Fruit fly (Drosophila melanogaster) whole organism, embryonic: ENCODE data around the gene CG13077.
A peak's percentile ranks its signal among the peaks of the same experiment; 100 is the strongest.

Source experiments
- Atf3 ChIP-seq: fragments of 200-800 bp; sonication (Bioruptor generic); optimal IDR thresholded peaks from 3 replicates; lab custom pipeline; 2016; ENCODE audit warnings: missing biosample characterization, missing genetic modification characterization
- Blimp-1 ChIP-seq: fragments of 200-800 bp; sonication (Bioruptor generic); optimal IDR thresholded peaks from 3 replicates; lab custom pipeline; 2018; ENCODE audit warnings: missing biosample characterization, missing genetic modification characterization, mild to moderate bottlenecking, moderate library complexity, missing genetic modification reagents
- C15 ChIP-seq: fragments of 200-800 bp; sonication (Bioruptor generic); IDR thresholded peaks from 3 replicates; pipeline ENCODE4 v1.3.6; 2022; ENCODE audit warnings: missing biosample characterization, missing genetic modification characterization
- CG10267 ChIP-seq: fragments of 200-800 bp; sonication (Bioruptor generic); optimal IDR thresholded peaks from 2 replicates; lab custom pipeline; 2018; ENCODE audit warnings: missing biosample characterization, mild to moderate bottlenecking, missing genetic modification characterization, moderate library complexity
- CG11456 ChIP-seq: fragments of 200-800 bp; sonication (Bioruptor generic); IDR thresholded peaks from 3 replicates; pipeline ENCODE4 v1.3.6; 2022; ENCODE audit warnings: missing biosample characterization, missing genetic modification characterization
- CG12391 ChIP-seq: fragments of 200-800 bp; sonication (Bioruptor generic); optimal IDR thresholded peaks from 3 replicates; lab custom pipeline; 2018; ENCODE audit warnings: missing biosample characterization, mild to moderate bottlenecking, missing genetic modification characterization, moderate library complexity
- CG12942 ChIP-seq: fragments of 200-800 bp; sonication (Bioruptor generic); optimal IDR thresholded peaks from 3 replicates; lab custom pipeline; 2016; ENCODE audit warnings: missing biosample characterization, missing genetic modification characterization
- CG13123 ChIP-seq: fragments of 200-800 bp; sonication (Bioruptor generic); optimal IDR thresholded peaks from 2 replicates; lab custom pipeline; 2016; ENCODE audit warnings: missing biosample characterization, missing genetic modification characterization
- CG14860 ChIP-seq: fragments of 200-800 bp; sonication (Bioruptor generic); IDR thresholded peaks from 3 replicates; pipeline ENCODE4 v1.3.6; 2022; ENCODE audit warnings: missing biosample characterization, missing genetic modification characterization; ENCODE audit not compliant: partially characterized antibody
- CG15073 ChIP-seq: fragments of 200-800 bp; sonication (Bioruptor generic); optimal IDR thresholded peaks from 2 replicates; lab custom pipeline; 2016; ENCODE audit warnings: missing biosample characterization, missing genetic modification characterization
- CG2129 ChIP-seq: fragments of 200-800 bp; sonication (Bioruptor generic); IDR thresholded peaks from 2 replicates; pipeline ENCODE4 v1.3.6; 2022; ENCODE audit warnings: missing biosample characterization, missing genetic modification characterization; ENCODE audit not compliant: partially characterized antibody
- CG2202 ChIP-seq: fragments of 200-800 bp; sonication (Bioruptor generic); optimal IDR thresholded peaks from 2 replicates; lab custom pipeline; 2018; ENCODE audit warnings: missing biosample characterization, mild to moderate bottlenecking, missing genetic modification characterization
- CG30431 ChIP-seq: fragments of 200-800 bp; sonication (Bioruptor generic); optimal IDR thresholded peaks from 2 replicates; lab custom pipeline; 2017; ENCODE audit warnings: missing biosample characterization, missing genetic modification characterization
- CG34422 ChIP-seq: fragments of 200-800 bp; sonication (Bioruptor generic); IDR thresholded peaks from 3 replicates; pipeline ENCODE4 v1.3.6; 2022; ENCODE audit warnings: missing biosample characterization, missing genetic modification characterization
- CG3847 ChIP-seq: fragments of 200-800 bp; sonication (Bioruptor generic); IDR thresholded peaks from 2 replicates; pipeline ENCODE4 v1.3.6; 2022; ENCODE audit warnings: missing biosample characterization, missing genetic modification characterization
- CG7963 ChIP-seq: fragments of 200-800 bp; sonication (Bioruptor generic); IDR thresholded peaks from 3 replicates; pipeline ENCODE4 v1.3.6; 2022; ENCODE audit warnings: missing biosample characterization, missing genetic modification characterization; ENCODE audit not compliant: partially characterized antibody
- CG8359 ChIP-seq: fragments of 200-800 bp; sonication (Bioruptor generic); optimal IDR thresholded peaks from 2 replicates; lab custom pipeline; 2017; ENCODE audit warnings: missing biosample characterization, mild to moderate bottlenecking, missing genetic modification characterization, borderline replicate concordance
- CG9215 ChIP-seq: fragments of 200-800 bp; sonication (Bioruptor generic); IDR thresholded peaks from 2 replicates; pipeline ENCODE4 v1.3.6; 2022; ENCODE audit warnings: missing biosample characterization, missing genetic modification characterization
- Chrac-16 ChIP-seq: fragments of 200-800 bp; sonication (Bioruptor generic); optimal IDR thresholded peaks from 3 replicates; lab custom pipeline; 2016; ENCODE audit warnings: missing biosample characterization, missing genetic modification characterization
- Dek ChIP-seq: fragments of 200-800 bp; sonication (Bioruptor generic); optimal IDR thresholded peaks from 3 replicates; lab custom pipeline; 2019; ENCODE audit warnings: missing biosample characterization, mild to moderate bottlenecking, missing genetic modification characterization, moderate library complexity
- Dfd ChIP-seq, 2 experiments: fragments of >200 bp; optimal IDR thresholded peaks; 2 replicates each; lab custom pipeline; 2017; ENCODE audit warnings: missing biosample characterization in 2 of 2, missing genetic modification characterization in 2 of 2
- Dp ChIP-seq: fragments of 200-800 bp; sonication (Bioruptor generic); optimal IDR thresholded peaks from 2 replicates; lab custom pipeline; 2018; ENCODE audit warnings: missing biosample characterization, mild to moderate bottlenecking, missing genetic modification characterization, moderate library complexity
- Fer3 ChIP-seq: fragments of 200-800 bp; sonication (Bioruptor generic); optimal IDR thresholded peaks from 2 replicates; lab custom pipeline; 2018; ENCODE audit warnings: missing biosample characterization, mild to moderate bottlenecking, missing genetic modification characterization, moderate library complexity
- GATAe ChIP-seq: fragments of 200-800 bp; sonication (Bioruptor generic); conservative IDR thresholded peaks from 2 replicates; pipeline ENCODE4 v1.3.6; 2022; ENCODE audit warnings: missing biosample characterization, missing genetic modification characterization
- Hr3 ChIP-seq: fragments of 200-800 bp; sonication (Bioruptor generic); optimal IDR thresholded peaks from 3 replicates; lab custom pipeline; 2016; ENCODE audit warnings: missing biosample characterization, missing genetic modification characterization
- Jarid2 ChIP-seq: fragments of 200-800 bp; sonication (Bioruptor generic); optimal IDR thresholded peaks from 3 replicates; lab custom pipeline; 2017; ENCODE audit warnings: mild to moderate bottlenecking, missing biosample characterization, missing genetic modification reagents, missing genetic modification characterization
- MBD-R2 ChIP-seq: fragments of 200-800 bp; sonication (Bioruptor generic); IDR thresholded peaks from 2 replicates; pipeline ENCODE4 v1.3.6; 2022; ENCODE audit warnings: missing biosample characterization, missing genetic modification characterization
- Meics ChIP-seq: fragments of 200-800 bp; sonication (Bioruptor generic); optimal IDR thresholded peaks from 2 replicates; lab custom pipeline; 2017; ENCODE audit warnings: missing biosample characterization, mild to moderate bottlenecking, missing genetic modification characterization
- NK7.1 ChIP-seq: fragments of 200-800 bp; sonication (Bioruptor generic); optimal IDR thresholded peaks from 3 replicates; lab custom pipeline; 2016; ENCODE audit warnings: missing biosample characterization, missing genetic modification characterization
- Nf-YA ChIP-seq: fragments of 200-800 bp; sonication (Bioruptor generic); IDR thresholded peaks from 2 replicates; pipeline ENCODE4 v1.3.6; 2022; ENCODE audit warnings: missing biosample characterization, missing genetic modification characterization
- TFAM ChIP-seq: fragments of 200-800 bp; sonication (Bioruptor generic); optimal IDR thresholded peaks from 2 replicates; lab custom pipeline; 2017; ENCODE audit warnings: missing biosample characterization, missing genetic modification characterization, inconsistent platforms
- Xbp1 ChIP-seq: fragments of 200-800 bp; sonication (Bioruptor generic); optimal IDR thresholded peaks from 3 replicates; lab custom pipeline; 2016; ENCODE audit warnings: missing biosample characterization, mild to moderate bottlenecking, missing genetic modification characterization
- al ChIP-seq: fragments of 200-800 bp; sonication (Bioruptor generic); IDR thresholded peaks from 2 replicates; pipeline ENCODE4 v1.3.6; 2022; ENCODE audit warnings: missing biosample characterization, missing genetic modification characterization
- ap ChIP-seq: fragments of 200-800 bp; sonication (Bioruptor generic); IDR thresholded peaks from 2 replicates; pipeline ENCODE4 v1.3.6; 2022; ENCODE audit warnings: missing biosample characterization, missing genetic modification characterization
- br ChIP-seq: fragments of >200 bp; optimal IDR thresholded peaks from 2 replicates; lab custom pipeline; 2017
- chm ChIP-seq: fragments of 200-800 bp; sonication (Bioruptor generic); IDR thresholded peaks from 2 replicates; pipeline ENCODE4 v1.3.6; 2022; ENCODE audit warnings: missing biosample characterization, missing genetic modification characterization
- crc ChIP-seq: fragments of 200-800 bp; sonication (Bioruptor generic); optimal IDR thresholded peaks from 2 replicates; lab custom pipeline; 2016; ENCODE audit warnings: missing biosample characterization, missing genetic modification characterization
- exex ChIP-seq: fragments of 200-800 bp; sonication (Bioruptor generic); optimal IDR thresholded peaks from 4 replicates; lab custom pipeline; 2018; ENCODE audit warnings: missing biosample characterization, mild to moderate bottlenecking, missing genetic modification characterization, moderate library complexity
- h ChIP-seq: fragments of >200 bp; optimal IDR thresholded peaks from 2 replicates; lab custom pipeline; 2017
- hb ChIP-seq: fragments of 200-800 bp; sonication (Bioruptor generic); IDR thresholded peaks from 3 replicates; pipeline ENCODE4 v1.3.6; 2022; ENCODE audit warnings: missing biosample characterization, missing genetic modification characterization; ENCODE audit not compliant: partially characterized antibody
- jumu ChIP-seq: fragments of 200-800 bp; sonication (Bioruptor generic); optimal IDR thresholded peaks from 3 replicates; lab custom pipeline; 2016; ENCODE audit warnings: missing biosample characterization, missing genetic modification characterization
- lilli ChIP-seq: fragments of 200-800 bp; sonication (Bioruptor generic); optimal IDR thresholded peaks from 3 replicates; lab custom pipeline; 2016; ENCODE audit warnings: missing biosample characterization, missing genetic modification characterization
- pho ChIP-seq: fragments of 200-800 bp; sonication (Bioruptor generic); optimal IDR thresholded peaks from 2 replicates; lab custom pipeline; 2016; ENCODE audit warnings: missing biosample characterization, missing genetic modification characterization
- pnt ChIP-seq: fragments of 200-800 bp; sonication (Bioruptor generic); optimal IDR thresholded peaks from 3 replicates; lab custom pipeline; 2016; ENCODE audit warnings: missing biosample characterization, missing genetic modification characterization
- pum ChIP-seq: fragments of 200-800 bp; sonication (Bioruptor generic); optimal IDR thresholded peaks from 2 replicates; lab custom pipeline; 2016; ENCODE audit warnings: missing biosample characterization, missing genetic modification characterization
- pzg ChIP-seq: fragments of 200-800 bp; sonication (Bioruptor generic); optimal IDR thresholded peaks from 3 replicates; lab custom pipeline; 2018; ENCODE audit warnings: missing biosample characterization, mild to moderate bottlenecking, missing genetic modification characterization, moderate library complexity
- repo ChIP-seq: fragments of 200-800 bp; sonication (Bioruptor generic); optimal IDR thresholded peaks from 2 replicates; lab custom pipeline; 2016; ENCODE audit warnings: missing biosample characterization, missing genetic modification characterization
- sqz ChIP-seq: fragments of 200-800 bp; sonication (Bioruptor generic); optimal IDR thresholded peaks from 3 replicates; lab custom pipeline; 2018; ENCODE audit warnings: missing biosample characterization, mild to moderate bottlenecking, missing genetic modification characterization
- stwl ChIP-seq: fragments of 200-800 bp; sonication (Bioruptor generic); optimal IDR thresholded peaks from 3 replicates; lab custom pipeline; 2018; ENCODE audit warnings: missing biosample characterization, mild to moderate bottlenecking, missing genetic modification characterization, moderate library complexity
- tna ChIP-seq: fragments of 200-800 bp; sonication (Bioruptor generic); IDR thresholded peaks from 2 replicates; pipeline ENCODE4 v1.3.6; 2022; ENCODE audit warnings: missing biosample characterization, missing genetic modification characterization; ENCODE audit not compliant: partially characterized antibody
- tup ChIP-seq: fragments of 200-800 bp; sonication (Bioruptor generic); optimal IDR thresholded peaks from 2 replicates; lab custom pipeline; 2016; ENCODE audit warnings: missing biosample characterization, mild to moderate bottlenecking, missing genetic modification characterization, moderate library complexity
- unpg ChIP-seq: fragments of 200-800 bp; sonication (Bioruptor generic); optimal IDR thresholded peaks from 3 replicates; lab custom pipeline; 2018; ENCODE audit warnings: missing biosample characterization, mild to moderate bottlenecking, missing genetic modification characterization, moderate library complexity

The CG13077 gene

dm6 chr2L:19542268-19542773 is 23.3 kb upstream of the CG13077 start (continued):
- TF ChIP-seq br (lab: Kevin White, UChicago) (no peak), CG3847 (GFP tag; lab: Robert Waterston, UW) (no peak), al (no peak), Dek (tag; lab: Kevin White, UChicago) (no peak), CG12942 (GFP tag; lab: Kevin White, UChicago) (no peak), pzg (GFP tag; lab: Kevin White, UChicago) (peak; percentile 86), pho (GFP tag; lab: Kevin White, UChicago) (no peak), exex (peak; percentile 10), CG12391 (tag; lab: Kevin White, UChicago) (no peak), Fer3 (tag; lab: Kevin White, UChicago) (no peak), Nf-YA (GFP tag; lab: Robert Waterston, UW) (no peak), Dfd (GFP tag; optimal IDR thresholded peaks at IDR 0.05; lab: Kevin White, UChicago) (no peak), CG8359 (no peak), CG7963 (GFP tag; lab: Robert Waterston, UW) (peak; percentile 90), jumu (GFP tag; lab: Kevin White, UChicago) (no peak), CG2129 (GFP tag; lab: Robert Waterston, UW) (peak; percentile 62), Blimp-1 (GFP tag; lab: Kevin White, UChicago) (no peak), ap (GFP tag; lab: Robert Waterston, UW) (no peak), CG14860 (peak; percentile 91), TFAM (GFP tag; lab: Kevin White, UChicago) (no peak), CG34422 (peak; percentile 13; the same call in 1 of the 3 replicates), Hr3 (GFP tag; lab: Kevin White, UChicago) (no peak), Dp (GFP tag; lab: Kevin White, UChicago) (peak; percentile 66), repo (GFP tag; lab: Kevin White, UChicago) (no peak), pnt (no peak), CG11456 (GFP tag; lab: Robert Waterston, UW) (no peak), CG13123 (GFP tag; lab: Kevin White, UChicago) (no peak), CG9215 (GFP tag; lab: Robert Waterston, UW) (no peak), h (lab: Kevin White, UChicago) (no peak), NK7.1 (GFP tag; lab: Kevin White, UChicago) (no peak), Meics (GFP tag; lab: Kevin White, UChicago) (no peak), Atf3 (GFP tag; lab: Kevin White, UChicago) (no peak), GATAe (GFP tag; lab: Robert Waterston, UW) (no peak), sqz (GFP tag; lab: Kevin White, UChicago) (no peak), MBD-R2 (GFP tag; lab: Robert Waterston, UW) (peak; percentile 71), crc (GFP tag; lab: Kevin White, UChicago) (no peak), chm (GFP tag; lab: Robert Waterston, UW) (0 out of 2 replicates have a peak, but pooled peaks have one; percentile 11), hb (peak; percentile 82; the same call in 1 of the 3 replicates), tup (GFP tag; lab: Kevin White, UChicago) (no peak), stwl (tag; lab: Kevin White, UChicago) (peak; percentile 96), CG15073 (GFP tag; lab: Kevin White, UChicago) (no peak), Jarid2 (GFP tag; lab: Kevin White, UChicago) (peak; percentile 1), pum (GFP tag; lab: Kevin White, UChicago) (no peak), Xbp1 (GFP tag; lab: Kevin White, UChicago) (no peak), C15 (GFP tag; lab: Robert Waterston, UW) (no peak), CG10267 (tag; lab: Kevin White, UChicago) (peak; percentile 46), unpg (GFP tag; lab: Kevin White, UChicago) (no peak), tna (GFP tag; lab: Robert Waterston, UW) (peak; percentile 92), CG2202 (tag; lab: Kevin White, UChicago) (no peak), Chrac-16 (GFP tag; lab: Kevin White, UChicago) (no peak), CG30431 (GFP tag; lab: Kevin White, UChicago) (no peak), lilli (GFP tag; lab: Kevin White, UChicago) (no peak)
